Fruit fly (Drosophila melanogaster) whole organism, prepupa: ENCODE data around the gene CG14607.

ENCODE experiments used
- CG6854 ChIP-seq: fragments of 200-800 bp; sonication (Bioruptor generic); optimal IDR thresholded peaks from 2 replicates; lab custom pipeline; 2017; ENCODE audit warnings: missing biosample characterization, mild to moderate bottlenecking, missing genetic modification characterization
- CG8632 ChIP-seq: fragments of 200-800 bp; sonication (Bioruptor generic); optimal IDR thresholded peaks from 3 replicates; lab custom pipeline; 2016; ENCODE audit warnings: missing biosample characterization, missing genetic modification characterization
- Gug ChIP-seq: fragments of 200-800 bp; sonication (Bioruptor generic); IDR thresholded peaks from 2 replicates; pipeline ENCODE4 v1.3.6; 2022; ENCODE audit warnings: missing biosample characterization, missing genetic modification characterization

The CG14607 gene

DNA sequence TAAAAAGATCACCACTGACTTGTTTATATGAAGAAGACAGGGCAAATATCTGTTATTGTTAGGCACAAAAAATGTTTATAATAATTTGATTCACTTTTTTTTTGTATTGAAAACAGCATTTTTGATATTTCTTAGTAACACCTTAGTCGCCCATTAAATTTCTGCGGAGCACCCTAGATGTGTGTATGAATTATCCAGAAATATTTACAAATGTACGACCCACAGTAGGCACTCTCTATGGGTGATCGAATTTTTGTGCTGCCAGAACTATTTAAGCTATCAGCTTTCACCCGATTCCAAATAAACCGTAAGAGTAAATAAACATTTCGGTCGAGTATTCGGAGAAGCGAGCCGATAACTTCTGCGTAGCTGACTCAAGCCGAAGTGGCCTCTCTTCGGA, 44.1 kb downstream of the CG14607 start, which contains the start of gene RacGAP84C:
TSS of gene RacGAP84C (plus strand) at position 301 of the 400 bp plus-strand sequence.
- TF ChIP-seq CG8632 (GFP tag; lab: Kevin White, UChicago) (no peak), Gug (GFP tag; lab: Robert Waterston, UW) (no peak), CG6854 (GFP tag; lab: Kevin White, UChicago) (no peak)
- TF ChIP-seq, all 60 proteins: peak for 0
